Fruit fly (Drosophila melanogaster): ENCODE results near the gene okr.
A peak's percentile ranks its signal among the peaks of the same experiment; 100 is the strongest.

The okr gene

DNA sequence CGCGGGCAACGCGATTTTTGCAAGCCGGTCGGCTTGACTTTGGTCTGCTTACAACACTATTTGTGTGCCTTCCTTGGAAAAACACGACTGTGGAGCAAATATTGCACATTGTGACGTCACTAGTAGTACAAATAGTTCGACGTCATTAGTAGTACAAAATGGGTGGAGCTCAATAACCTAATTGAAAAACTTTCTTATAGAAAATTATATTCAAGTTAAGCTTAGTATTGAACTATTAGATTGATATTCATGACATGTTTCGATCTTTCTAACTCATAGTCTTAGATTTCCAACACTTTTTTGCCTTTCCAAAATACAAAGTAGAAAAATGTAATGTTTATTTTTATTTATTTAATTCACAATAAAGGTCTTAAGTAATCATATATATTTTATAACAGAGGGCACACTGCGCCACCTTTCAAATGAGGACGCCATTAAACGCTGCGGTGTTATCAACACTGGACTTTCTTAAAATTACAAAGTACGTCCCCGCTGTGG is 20.1 kb downstream of the okr start, which contains the start of the genes Rrp1 and gammaTub23C (continued):
- TF ChIP-seq luna (GFP tag; optimal IDR thresholded peaks at IDR 0.05) = no peak
- TF ChIP-seq vvl (GFP tag; IDR thresholded peaks at IDR 0.05) = peak; percentile 83; the same call in 1 of the 2 replicates
- peak in 1 of 2 experiments; percentile 3 for TF ChIP-seq Trl (optimal IDR thresholded peaks at IDR 0.05)
- peak; percentile 73 for TF ChIP-seq Trl (GFP tag; optimal IDR thresholded peaks at IDR 0.05)
- TF ChIP-seq CG8281 (tag; optimal IDR thresholded peaks at IDR 0.05) = peak; percentile 73
- peak; percentile 89 for TF ChIP-seq CG10979 (tag; optimal IDR thresholded peaks at IDR 0.05)
- TF ChIP-seq bab2 (GFP tag; optimal IDR thresholded peaks at IDR 0.05) = peak; percentile 63
- TF ChIP-seq CTCF (GFP tag; optimal IDR thresholded peaks at IDR 0.05) = peak; percentile 48
- peak; percentile 88 for TF ChIP-seq Xrp1 (GFP tag; IDR thresholded peaks at IDR 0.05)
- TF ChIP-seq CG10462 (GFP tag; optimal IDR thresholded peaks at IDR 0.05) = peak; percentile 82
- peak; percentile 84 for TF ChIP-seq jigr1 (GFP tag; IDR thresholded peaks at IDR 0.05)
- peak; percentile 81 to 89 for TF ChIP-seq dpn (GFP tag; optimal IDR thresholded peaks at IDR 0.05)
- TF ChIP-seq CG31388 (GFP tag; optimal IDR thresholded peaks at IDR 0.05) = peak; percentile 66
- peak; percentile 68 for TF ChIP-seq CG7928 (GFP tag; optimal IDR thresholded peaks at IDR 0.05)
- TF ChIP-seq CG6254 (GFP tag; optimal IDR thresholded peaks at IDR 0.05) = peak; percentile 77
- peak; percentile 76 for TF ChIP-seq CG10274 (GFP tag; optimal IDR thresholded peaks at IDR 0.05)
- TF ChIP-seq CG14050 (GFP tag; IDR thresholded peaks at IDR 0.05) = peak; percentile 58; the same call in 1 of the 3 replicates
- peak; percentile 94 for TF ChIP-seq slou (GFP tag; optimal IDR thresholded peaks at IDR 0.05)
- peak; percentile 76 for TF ChIP-seq MBD-R2 (GFP tag; IDR thresholded peaks at IDR 0.05)
- TF ChIP-seq Mrtf (GFP tag; IDR thresholded peaks at IDR 0.05) = peak; percentile 70; the same call in 2 of the 3 replicates
- peak; percentile 88 for TF ChIP-seq PHDP (tag; optimal IDR thresholded peaks at IDR 0.05)
- peak; percentile 78 for TF ChIP-seq zfh2 (GFP tag; optimal IDR thresholded peaks at IDR 0.05)
- no peak for TF ChIP-seq CG34224 (GFP tag; IDR thresholded peaks at IDR 0.05; ENCODE audit: partially characterized antibody)
- peak; percentile 89 for TF ChIP-seq org-1 (GFP tag; optimal IDR thresholded peaks at IDR 0.05)
- peak; percentile 90 for TF ChIP-seq dmrt11E (tag; optimal IDR thresholded peaks at IDR 0.05)
- TF ChIP-seq eyg (GFP tag; optimal IDR thresholded peaks at IDR 0.05) = peak; percentile 35
- TF ChIP-seq Dad (GFP tag; optimal IDR thresholded peaks at IDR 0.05) = peak; percentile 72
- no peak for TF ChIP-seq bowl (GFP tag; IDR thresholded peaks at IDR 0.05)
- peak; percentile 80 for TF ChIP-seq vfl (GFP tag; optimal IDR thresholded peaks at IDR 0.05)
- peak; percentile 67; the same call in 1 of the 2 replicates for TF ChIP-seq rib (GFP tag; IDR thresholded peaks at IDR 0.05)
- peak; percentile 76; the same call in 1 of the 2 replicates for TF ChIP-seq sob (GFP tag; IDR thresholded peaks at IDR 0.05)
- TF ChIP-seq Adf1 (GFP tag; IDR thresholded peaks at IDR 0.05) = no peak; the same call in 1 of the 2 replicates
- peak; percentile 93 for TF ChIP-seq CG3281 (GFP tag; optimal IDR thresholded peaks at IDR 0.05)
- peak; percentile 54 for TF ChIP-seq fd102C (GFP tag; optimal IDR thresholded peaks at IDR 0.05)
- peak; percentile 10 for TF ChIP-seq CG3163 (GFP tag; optimal IDR thresholded peaks at IDR 0.05)
- no peak for TF ChIP-seq Bgb (GFP tag; IDR thresholded peaks at IDR 0.05; ENCODE audit: partially characterized antibody)
- peak; percentile 14 for TF ChIP-seq her (GFP tag; optimal IDR thresholded peaks at IDR 0.05)
- peak; percentile 92 for TF ChIP-seq Max (GFP tag; optimal IDR thresholded peaks at IDR 0.05)
- TF ChIP-seq mam (GFP tag; optimal IDR thresholded peaks at IDR 0.05) = peak; percentile 72
- no peak for TF ChIP-seq Awh (GFP tag; IDR thresholded peaks at IDR 0.05)
- TF ChIP-seq Pdp1 (GFP tag; optimal IDR thresholded peaks at IDR 0.05) = peak; percentile 80 to 81
- TF ChIP-seq row (GFP tag; IDR thresholded peaks at IDR 0.05) = peak; percentile 93
- TF ChIP-seq CG12769 (tag; optimal IDR thresholded peaks at IDR 0.05) = no peak
- peak; percentile 97 for TF ChIP-seq nmo (GFP tag; optimal IDR thresholded peaks at IDR 0.05)
- TF ChIP-seq CG18764 (GFP tag; optimal IDR thresholded peaks at IDR 0.05) = peak; percentile 88
- TF ChIP-seq chn (GFP tag; optimal IDR thresholded peaks at IDR 0.05) = peak; percentile 82
- TF ChIP-seq CG18599 (GFP tag; optimal IDR thresholded peaks at IDR 0.05) = peak; percentile 92
- no peak for TF ChIP-seq CG16779 (GFP tag; IDR thresholded peaks at IDR 0.05)
- TF ChIP-seq Aef1 (GFP tag; IDR thresholded peaks at IDR 0.05) = peak; percentile 85
- peak; percentile 85; the same call in 1 of the 2 replicates for TF ChIP-seq CG9932 (GFP tag; IDR thresholded peaks at IDR 0.05)
- TF ChIP-seq gro (GFP tag; optimal IDR thresholded peaks at IDR 0.05) = peak; percentile 50
- TF ChIP-seq klu (GFP tag; IDR thresholded peaks at IDR 0.05) = peak; percentile 85
